Worm (Caenorhabditis elegans) whole organism, young adult: ENCODE results near the gene nth-1.

Source experiments
- B0019.2 ChIP-seq: fragments of 200-800 bp; sonication (Bioruptor generic); conservative IDR thresholded peaks from 2 replicates; pipeline ENCODE4 v1.3.6; 2022; ENCODE audit warnings: missing genetic modification reagents, missing genetic modification characterization, missing compliant biosample characterization
- F52B5.7 ChIP-seq: sonication (generic microtip); optimal IDR thresholded peaks from 2 replicates; lab custom pipeline; 2016; ENCODE audit warnings: mild to moderate bottlenecking, missing genetic modification characterization, missing compliant biosample characterization
- Y53F4B.3 ChIP-seq: fragments of 200-800 bp; sonication (Bioruptor generic); IDR thresholded peaks from 2 replicates; pipeline ENCODE4 v1.3.6; 2022; ENCODE audit warnings: missing genetic modification reagents, missing genetic modification characterization, missing compliant biosample characterization
- Y67H2A.10 ChIP-seq: fragments of 200-800 bp; sonication (Bioruptor generic); conservative IDR thresholded peaks from 2 replicates; pipeline ENCODE4 v1.3.6; 2022; ENCODE audit warnings: missing genetic modification reagents, missing genetic modification characterization, missing compliant biosample characterization
- Y79H2A.3 ChIP-seq: fragments of 200-800 bp; sonication (Bioruptor generic); conservative IDR thresholded peaks from 2 replicates; pipeline ENCODE4 v1.3.6; 2022; ENCODE audit warnings: missing genetic modification reagents, missing genetic modification characterization, missing compliant biosample characterization
- ccch-3 ChIP-seq: fragments of 200-800 bp; sonication (Bioruptor generic); optimal IDR thresholded peaks from 2 replicates; lab custom pipeline; 2018; ENCODE audit warnings: mild to moderate bottlenecking, missing genetic modification characterization, missing compliant biosample characterization
- cebp-1 ChIP-seq, 2 experiments: fragments of 200-800 bp in 1 of 2; sonication (Bioruptor generic) in 1 of 2; sonication (generic microtip) in 1 of 2; IDR thresholded peaks in 1 of 2; optimal IDR thresholded peaks in 1 of 2; 2 replicates each; pipeline versions ENCODE4 v1.3.6 to Lab custom; 2017 to 2022; ENCODE audit warnings: missing compliant biosample characterization in 2 of 2, missing genetic modification characterization in 2 of 2, mild to moderate bottlenecking in 1 of 2, missing genetic modification reagents in 1 of 2, moderate library complexity in 1 of 2
- dpl-1 ChIP-seq: fragments of 150-350 bp; optimal IDR thresholded peaks from 2 replicates; lab custom pipeline; 2014; ENCODE audit warnings: missing biosample characterization, missing genetic modification reagents, missing genetic modification characterization
- egl-18 ChIP-seq: fragments of 200-800 bp; sonication (Bioruptor generic); IDR thresholded peaks from 2 replicates; pipeline ENCODE4 v1.3.6; 2022; ENCODE audit warnings: missing genetic modification reagents, missing genetic modification characterization, missing compliant biosample characterization
- egrh-3 ChIP-seq: fragments of 200-800 bp; sonication (Bioruptor generic); IDR thresholded peaks from 2 replicates; pipeline ENCODE4 v1.3.6; 2022; ENCODE audit warnings: missing genetic modification reagents, missing genetic modification characterization, missing compliant biosample characterization
- ets-4 ChIP-seq: fragments of 200-800 bp; sonication (Bioruptor generic); optimal IDR thresholded peaks from 2 replicates; lab custom pipeline; 2018; ENCODE audit warnings: mild to moderate bottlenecking, missing genetic modification characterization, missing compliant biosample characterization
- gei-17 ChIP-seq: fragments of 200-800 bp; sonication (Bioruptor generic); optimal IDR thresholded peaks from 2 replicates; lab custom pipeline; 2018; ENCODE audit warnings: mild to moderate bottlenecking, missing genetic modification characterization, missing compliant biosample characterization
- him-1 ChIP-seq: sonication (generic microtip); optimal IDR thresholded peaks from 2 replicates; lab custom pipeline; 2016; ENCODE audit warnings: missing genotype, missing genetic modification reagents, missing genetic modification characterization, missing compliant biosample characterization
- hsf-1 ChIP-seq: fragments of 200-800 bp; sonication (Bioruptor generic); IDR thresholded peaks from 2 replicates; pipeline ENCODE4 v1.3.6; 2022; ENCODE audit warnings: missing genetic modification reagents, missing genetic modification characterization, missing compliant biosample characterization
- let-526 ChIP-seq: fragments of 200-800 bp; sonication (Bioruptor generic); IDR thresholded peaks from 2 replicates; pipeline ENCODE4 v1.3.6; 2022; ENCODE audit warnings: missing genetic modification reagents, missing genetic modification characterization, missing compliant biosample characterization
- let-607 ChIP-seq, 2 experiments: fragments of 200-800 bp in 1 of 2; sonication (Bioruptor generic) in 1 of 2; sonication (generic microtip) in 1 of 2; optimal IDR thresholded peaks; 2 replicates each; lab custom pipeline; 2016 to 2018; ENCODE audit warnings: mild to moderate bottlenecking in 2 of 2, missing compliant biosample characterization in 2 of 2, missing genetic modification characterization in 2 of 2, moderate library complexity in 2 of 2, missing genotype in 1 of 2
- lin-26 ChIP-seq: fragments of 200-800 bp; sonication (Bioruptor generic); IDR thresholded peaks from 2 replicates; pipeline ENCODE4 v1.3.6; 2022; ENCODE audit warnings: missing genetic modification reagents, missing genetic modification characterization, missing compliant biosample characterization
- lin-40 ChIP-seq: sonication (generic microtip); optimal IDR thresholded peaks from 2 replicates; lab custom pipeline; 2016; ENCODE audit warnings: missing genetic modification characterization, mild to moderate bottlenecking, missing compliant biosample characterization, missing genotype, missing genetic modification reagents
- lsl-1 ChIP-seq: fragments of 200-800 bp; sonication (Bioruptor generic); optimal IDR thresholded peaks from 2 replicates; lab custom pipeline; 2018; ENCODE audit warnings: mild to moderate bottlenecking, missing genetic modification characterization, moderate library complexity, missing compliant biosample characterization
- madf-3 ChIP-seq: fragments of 200-800 bp; sonication (Bioruptor generic); IDR thresholded peaks from 2 replicates; pipeline ENCODE4 v1.3.6; 2022; ENCODE audit warnings: missing genetic modification reagents, missing genetic modification characterization, missing compliant biosample characterization
- madf-8 ChIP-seq: fragments of 200-800 bp; sonication (Bioruptor generic); conservative IDR thresholded peaks from 2 replicates; pipeline ENCODE4 v1.3.6; 2022; ENCODE audit warnings: missing genetic modification reagents, missing genetic modification characterization, missing compliant biosample characterization
- mxl-1 ChIP-seq: sonication (generic microtip); optimal IDR thresholded peaks from 2 replicates; lab custom pipeline; 2016; ENCODE audit warnings: missing genetic modification characterization, missing compliant biosample characterization
- nfya-1 ChIP-seq: sonication (generic microtip); optimal IDR thresholded peaks from 2 replicates; lab custom pipeline; 2017; ENCODE audit warnings: antibody characterized with exemption, missing compliant biosample characterization, missing genetic modification characterization, borderline replicate concordance; ENCODE audit not compliant: insufficient read depth
- nhr-179 ChIP-seq: sonication (generic microtip); optimal IDR thresholded peaks from 2 replicates; lab custom pipeline; 2016; ENCODE audit warnings: mild to moderate bottlenecking, missing genetic modification characterization, missing compliant biosample characterization
- pbrm-1 ChIP-seq: fragments of 200-800 bp; sonication (Bioruptor generic); IDR thresholded peaks from 2 replicates; pipeline ENCODE4 v1.3.6; 2022; ENCODE audit warnings: missing genetic modification reagents, missing genetic modification characterization, missing compliant biosample characterization
- snpc-1.3 ChIP-seq: sonication (generic microtip); optimal IDR thresholded peaks from 2 replicates; lab custom pipeline; 2017; ENCODE audit warnings: missing genetic modification characterization, mild to moderate bottlenecking, missing compliant biosample characterization, antibody characterized with exemption, moderate library complexity, missing genotype, missing genetic modification reagents; ENCODE audit not compliant: insufficient read depth
- snpc-3.4 ChIP-seq: sonication (generic microtip); optimal IDR thresholded peaks from 2 replicates; lab custom pipeline; 2017; ENCODE audit warnings: missing genetic modification characterization, mild to moderate bottlenecking, missing compliant biosample characterization, antibody characterized with exemption, moderate library complexity, missing genotype, missing genetic modification reagents
- somi-1 ChIP-seq: fragments of 200-800 bp; sonication (Bioruptor generic); optimal IDR thresholded peaks from 2 replicates; lab custom pipeline; 2018; ENCODE audit warnings: mild to moderate bottlenecking, missing genetic modification characterization, missing compliant biosample characterization
- tbx-9 ChIP-seq: sonication (generic microtip); optimal IDR thresholded peaks from 2 replicates; lab custom pipeline; 2016; ENCODE audit warnings: borderline replicate concordance, missing genetic modification characterization, inconsistent platforms, missing compliant biosample characterization
- unc-130 ChIP-seq: sonication (generic microtip); optimal IDR thresholded peaks from 2 replicates; lab custom pipeline; 2016; ENCODE audit warnings: missing genetic modification reagents, missing genetic modification characterization, missing compliant biosample characterization
- ztf-18 ChIP-seq: sonication (generic microtip); optimal IDR thresholded peaks from 2 replicates; lab custom pipeline; 2016; ENCODE audit warnings: missing genotype, mild to moderate bottlenecking, missing genetic modification characterization, missing compliant biosample characterization
- ztf-25 ChIP-seq: fragments of 200-800 bp; sonication (Bioruptor generic); IDR thresholded peaks from 2 replicates; pipeline ENCODE4 v1.3.6; 2022; ENCODE audit warnings: missing genetic modification reagents, missing genetic modification characterization, missing compliant biosample characterization
- ztf-6 ChIP-seq: fragments of 200-800 bp; sonication (Bioruptor generic); IDR thresholded peaks from 2 replicates; pipeline ENCODE4 v1.3.6; 2022; ENCODE audit warnings: missing genetic modification reagents, missing genetic modification characterization, missing compliant biosample characterization

nth-1 gene

ce11 chrIII:4247571-4247970 lies 46.5 kb downstream of the nth-1 start, which contains the start of gene Y44F5A.1:
Gene Y44F5A.1 (minus strand): TSS chrIII:4247671.
- TF ChIP-seq somi-1 (GFP tag; lab: Kevin White, UChicago) (no peak), egl-18 (no peak), cebp-1 (GFP tag; IDR thresholded peaks at IDR 0.05; lab: Robert Waterston, UW) (no peak), cebp-1 (tag; optimal IDR thresholded peaks at IDR 0.05; lab: Kevin White, UChicago) (no peak), Y53F4B.3 (GFP tag; lab: Robert Waterston, UW) (no peak), madf-8 (no peak), ccch-3 (no peak), madf-3 (GFP tag; lab: Robert Waterston, UW) (no peak), ets-4 (no peak)

ce11 chrIII:4244285-4244684 lies 49.8 kb downstream of the nth-1 start, which contains the start of gene zhit-2:
Gene zhit-2 (minus strand): TSS chrIII:4244385.
- TF ChIP-seq Y67H2A.10 (no peak), ztf-6 (GFP tag; lab: Robert Waterston, UW) (no peak), B0019.2 (GFP tag; lab: Robert Waterston, UW) (no peak), unc-130 (GFP tag; lab: Kevin White, UChicago) (no peak), lin-40 (no peak), pbrm-1 (GFP tag; lab: Robert Waterston, UW) (no peak), dpl-1 (no peak), nfya-1 (tag; lab: Kevin White, UChicago) (no peak), Y79H2A.3 (GFP tag; lab: Robert Waterston, UW) (no peak), mxl-1 (tag; lab: Kevin White, UChicago) (no peak)
- TF ChIP-seq, all 124 proteins: peak for 0

ce11 chrIII:4243461-4243860 lies 50.6 kb downstream of the nth-1 start, which contains the start of gene mrpl-21:
Gene mrpl-21 (minus strand): TSS chrIII:4243561.
- TF ChIP-seq hsf-1 (GFP tag; lab: Robert Waterston, UW), result no peak
- TF ChIP-seq tbx-9 (tag; lab: Kevin White, UChicago), result no peak
- no peak for TF ChIP-seq let-526
- no peak for TF ChIP-seq ztf-25 (GFP tag; lab: Robert Waterston, UW)
- no peak for TF ChIP-seq lsl-1 (GFP tag; lab: Kevin White, UChicago)
- no peak for TF ChIP-seq let-607 (tag; optimal IDR thresholded peaks at IDR 0.05; lab: Kevin White, UChicago)
- TF ChIP-seq him-1 (tag; lab: Kevin White, UChicago), result no peak
- no peak for TF ChIP-seq egrh-3 (GFP tag; lab: Robert Waterston, UW)
- TF ChIP-seq nhr-179 (tag; lab: Kevin White, UChicago), result no peak
- no peak for TF ChIP-seq snpc-1.3 (tag; lab: Kevin White, UChicago)
- TF ChIP-seq lin-26 (GFP tag; lab: Robert Waterston, UW), result no peak
- no peak for TF ChIP-seq F52B5.7 (tag; lab: Kevin White, UChicago)
- no peak for TF ChIP-seq ztf-18 (tag; lab: Kevin White, UChicago)
- no peak for TF ChIP-seq gei-17
- TF ChIP-seq Y67H2A.10, result no peak
- no peak for TF ChIP-seq snpc-3.4 (tag; lab: Kevin White, UChicago)
